Worm (Caenorhabditis elegans): ENCODE results near the gene K05F6.4.

DNA sequence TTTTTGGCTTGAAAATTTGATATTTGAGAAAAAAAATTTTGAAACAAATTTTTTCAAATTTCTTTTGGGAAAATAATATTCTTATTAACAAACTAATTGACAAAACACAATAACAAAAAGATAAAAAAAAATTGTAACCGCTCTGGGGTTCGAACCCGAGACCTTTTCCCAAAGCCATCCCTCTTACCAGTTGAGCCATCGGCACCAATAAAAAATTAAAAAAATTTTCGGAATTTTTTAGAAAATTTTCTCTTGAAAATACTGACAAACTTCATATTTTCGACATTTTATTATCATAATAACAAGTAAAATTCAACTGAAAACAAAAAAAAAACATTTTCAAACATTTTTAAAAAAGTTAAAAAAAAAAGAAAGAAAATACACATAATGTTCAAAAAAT, 21.3 kb upstream of the K05F6.4 start:
- TF ChIP-seq him-1 (tag; optimal IDR thresholded peaks at IDR 0.05) (no peak), dao-5 (tag; optimal IDR thresholded peaks at IDR 0.05) (no peak)
